Fruit fly (Drosophila melanogaster) whole organism, embryonic: Measurements from ENCODE around the gene CG8176.

ENCODE experiments used
- B-H2 ChIP-seq: fragments of 200-800 bp; sonication (Bioruptor generic); optimal IDR thresholded peaks from 2 replicates; lab custom pipeline; 2018; ENCODE audit warnings: missing biosample characterization, mild to moderate bottlenecking, missing genetic modification characterization
- CG10209 ChIP-seq: fragments of 200-800 bp; sonication (Bioruptor generic); optimal IDR thresholded peaks from 3 replicates; lab custom pipeline; 2017; ENCODE audit warnings: missing biosample characterization, mild to moderate bottlenecking, missing genetic modification characterization, missing genetic modification reagents
- CG10543 ChIP-seq: fragments of 200-800 bp; sonication (Bioruptor generic); optimal IDR thresholded peaks from 3 replicates; lab custom pipeline; 2017; ENCODE audit warnings: missing biosample characterization, mild to moderate bottlenecking, missing genetic modification characterization, moderate library complexity
- CG10654 ChIP-seq: fragments of 200-800 bp; sonication (Bioruptor generic); optimal IDR thresholded peaks from 2 replicates; lab custom pipeline; 2016; ENCODE audit warnings: missing biosample characterization, missing genetic modification characterization
- CG12769 ChIP-seq: fragments of 200-800 bp; sonication (Bioruptor generic); optimal IDR thresholded peaks from 2 replicates; lab custom pipeline; 2019; ENCODE audit warnings: missing biosample characterization, mild to moderate bottlenecking, missing genetic modification characterization, moderate library complexity
- CG13296 ChIP-seq: fragments of 200-800 bp; sonication (Bioruptor generic); optimal IDR thresholded peaks from 3 replicates; lab custom pipeline; 2018; ENCODE audit warnings: missing biosample characterization, mild to moderate bottlenecking, missing genetic modification characterization
- CG15696 ChIP-seq: fragments of 200-800 bp; sonication (Bioruptor generic); optimal IDR thresholded peaks from 2 replicates; lab custom pipeline; 2019; ENCODE audit warnings: missing biosample characterization, mild to moderate bottlenecking, missing genetic modification characterization, moderate library complexity
- CG1603 ChIP-seq: fragments of 200-800 bp; sonication (Bioruptor generic); optimal IDR thresholded peaks from 2 replicates; lab custom pipeline; 2019; ENCODE audit warnings: missing biosample characterization, mild to moderate bottlenecking, missing genetic modification characterization, moderate library complexity
- CG1832 ChIP-seq: fragments of 200-800 bp; sonication (Bioruptor generic); optimal IDR thresholded peaks from 2 replicates; lab custom pipeline; 2017; ENCODE audit warnings: missing biosample characterization, mild to moderate bottlenecking, missing genetic modification characterization, inconsistent platforms
- CG2116 ChIP-seq: fragments of 200-800 bp; sonication (Bioruptor generic); optimal IDR thresholded peaks from 3 replicates; lab custom pipeline; 2018; ENCODE audit warnings: missing biosample characterization, mild to moderate bottlenecking, missing genetic modification characterization
- CG3065 ChIP-seq: fragments of 200-800 bp; sonication (Bioruptor generic); optimal IDR thresholded peaks from 2 replicates; lab custom pipeline; 2016; ENCODE audit warnings: missing biosample characterization, missing genetic modification characterization
- CG32767 ChIP-seq: fragments of 200-800 bp; sonication (Bioruptor generic); IDR thresholded peaks from 2 replicates; pipeline ENCODE4 v1.3.6; 2022; ENCODE audit warnings: missing biosample characterization, missing genetic modification characterization
- CG3726 ChIP-seq: fragments of 200-800 bp; sonication (Bioruptor generic); IDR thresholded peaks from 3 replicates; pipeline ENCODE4, ENCODE4 v1.3.6; 2022; ENCODE audit warnings: missing biosample characterization, missing genetic modification characterization
- CG5953 ChIP-seq: fragments of 200-800 bp; sonication (Bioruptor generic); IDR thresholded peaks from 2 replicates; pipeline ENCODE4 v1.3.6; 2022; ENCODE audit warnings: missing biosample characterization, missing genetic modification characterization
- CG7556 ChIP-seq: fragments of 200-800 bp; sonication (Bioruptor generic); optimal IDR thresholded peaks from 2 replicates; lab custom pipeline; 2017; ENCODE audit warnings: missing biosample characterization, mild to moderate bottlenecking, missing genetic modification characterization
- CG7987 ChIP-seq: fragments of 200-800 bp; sonication (Bioruptor generic); optimal IDR thresholded peaks from 2 replicates; lab custom pipeline; 2018; ENCODE audit warnings: missing biosample characterization, mild to moderate bottlenecking, missing genetic modification characterization, moderate library complexity
- CG8388 ChIP-seq: fragments of 200-800 bp; sonication (Bioruptor generic); optimal IDR thresholded peaks from 2 replicates; lab custom pipeline; 2019; ENCODE audit warnings: missing biosample characterization, mild to moderate bottlenecking, missing genetic modification characterization, moderate library complexity
- CTCF ChIP-seq: fragments of 200-800 bp; sonication (Bioruptor generic); optimal IDR thresholded peaks from 2 replicates; lab custom pipeline; 2017; ENCODE audit warnings: missing biosample characterization, mild to moderate bottlenecking, missing genetic modification characterization, moderate library complexity
- CrebB ChIP-seq: fragments of 200-800 bp; sonication (Bioruptor generic); optimal IDR thresholded peaks from 3 replicates; lab custom pipeline; 2018; ENCODE audit warnings: missing biosample characterization, mild to moderate bottlenecking, missing genetic modification characterization
- Dad ChIP-seq: fragments of 200-800 bp; sonication (Bioruptor generic); optimal IDR thresholded peaks from 3 replicates; lab custom pipeline; 2016; ENCODE audit warnings: missing biosample characterization, missing genetic modification characterization
- NC2β ChIP-seq: fragments of 200-800 bp; sonication (Bioruptor generic); optimal IDR thresholded peaks from 2 replicates; lab custom pipeline; 2016; ENCODE audit warnings: missing biosample characterization, missing genetic modification characterization
- Oaz ChIP-seq: fragments of 200-800 bp; sonication (Bioruptor generic); IDR thresholded peaks from 2 replicates; pipeline ENCODE4 v1.3.6; 2022; ENCODE audit warnings: missing biosample characterization, missing genetic modification characterization
- Sry-δ ChIP-seq: fragments of 200-800 bp; sonication (Bioruptor generic); optimal IDR thresholded peaks from 2 replicates; lab custom pipeline; 2016; ENCODE audit warnings: missing biosample characterization, missing genetic modification characterization
- YL-1 ChIP-seq: fragments of 200-800 bp; sonication (Bioruptor generic); optimal IDR thresholded peaks from 3 replicates; lab custom pipeline; 2017; ENCODE audit warnings: missing biosample characterization, mild to moderate bottlenecking, missing genetic modification characterization
- ara ChIP-seq: fragments of 200-800 bp; sonication (Bioruptor generic); IDR thresholded peaks from 2 replicates; pipeline ENCODE4 v1.3.6; 2022; ENCODE audit warnings: missing biosample characterization, missing genetic modification characterization
- bsh ChIP-seq, 2 experiments: fragments of 200-800 bp; sonication (Bioruptor generic); optimal IDR thresholded peaks; 2 replicates each; lab custom pipeline; 2017 to 2018; ENCODE audit warnings: mild to moderate bottlenecking in 2 of 2, missing biosample characterization in 2 of 2, missing genetic modification characterization in 2 of 2, moderate library complexity in 1 of 2
- corto ChIP-seq: fragments of 200-800 bp; sonication (Bioruptor generic); optimal IDR thresholded peaks from 2 replicates; lab custom pipeline; 2016; ENCODE audit warnings: missing biosample characterization, mild to moderate bottlenecking, missing genetic modification characterization, moderate library complexity
- crol ChIP-seq: fragments of 200-800 bp; sonication (Bioruptor generic); IDR thresholded peaks from 2 replicates; pipeline ENCODE4 v1.3.6; 2022; ENCODE audit warnings: missing biosample characterization, missing genetic modification characterization
- dan ChIP-seq: fragments of 200-800 bp; sonication (Bioruptor generic); IDR thresholded peaks from 2 replicates; pipeline ENCODE4 v1.3.6; 2022; ENCODE audit warnings: missing biosample characterization, missing genetic modification characterization
- eyg ChIP-seq: fragments of 200-800 bp; sonication (Bioruptor generic); optimal IDR thresholded peaks from 3 replicates; lab custom pipeline; 2016; ENCODE audit warnings: missing biosample characterization, missing genetic modification characterization
- fru ChIP-seq: fragments of >200 bp; optimal IDR thresholded peaks from 2 replicates; lab custom pipeline; 2017
- ftz-f1 ChIP-seq: fragments of 200-800 bp; sonication (Bioruptor generic); optimal IDR thresholded peaks from 2 replicates; lab custom pipeline; 2016; ENCODE audit warnings: missing biosample characterization, missing genetic modification characterization
- ham ChIP-seq: fragments of 200-800 bp; sonication (Bioruptor generic); IDR thresholded peaks from 2 replicates; pipeline ENCODE4 v1.3.6; 2022; ENCODE audit warnings: missing biosample characterization, missing genetic modification characterization
- hb ChIP-seq: fragments of 200-800 bp; sonication (Bioruptor generic); IDR thresholded peaks from 3 replicates; pipeline ENCODE4 v1.3.6; 2022; ENCODE audit warnings: missing biosample characterization, missing genetic modification characterization; ENCODE audit not compliant: partially characterized antibody
- hbn ChIP-seq: fragments of 200-800 bp; sonication (Bioruptor generic); IDR thresholded peaks from 2 replicates; pipeline ENCODE4 v1.3.6; 2022; ENCODE audit warnings: missing biosample characterization, missing genetic modification characterization; ENCODE audit not compliant: partially characterized antibody
- her ChIP-seq: fragments of 200-800 bp; sonication (Bioruptor generic); optimal IDR thresholded peaks from 2 replicates; lab custom pipeline; 2016; ENCODE audit warnings: missing biosample characterization, missing genetic modification characterization
- kni ChIP-seq: fragments of 200-800 bp; sonication (Bioruptor generic); optimal IDR thresholded peaks from 3 replicates; lab custom pipeline; 2017; ENCODE audit warnings: mild to moderate bottlenecking, missing biosample characterization, missing genetic modification reagents, missing genetic modification characterization
- nerfin-2 ChIP-seq: fragments of 200-800 bp; sonication (Bioruptor generic); IDR thresholded peaks from 2 replicates; pipeline ENCODE4 v1.3.6; 2022; ENCODE audit warnings: missing biosample characterization, missing genetic modification characterization; ENCODE audit not compliant: partially characterized antibody
- nmo ChIP-seq: fragments of 200-800 bp; sonication (Bioruptor generic); optimal IDR thresholded peaks from 2 replicates; lab custom pipeline; 2018; ENCODE audit warnings: missing biosample characterization, mild to moderate bottlenecking, missing genetic modification characterization, moderate library complexity
- pho ChIP-seq: fragments of 200-800 bp; sonication (Bioruptor generic); optimal IDR thresholded peaks from 2 replicates; lab custom pipeline; 2016; ENCODE audit warnings: missing biosample characterization, missing genetic modification characterization
- phol ChIP-seq: fragments of 200-800 bp; sonication (Bioruptor generic); optimal IDR thresholded peaks from 3 replicates; lab custom pipeline; 2018; ENCODE audit warnings: missing biosample characterization, mild to moderate bottlenecking, missing genetic modification characterization, moderate library complexity
- pros ChIP-seq: fragments of 200-800 bp; sonication (Bioruptor generic); optimal IDR thresholded peaks from 3 replicates; lab custom pipeline; 2019; ENCODE audit warnings: missing biosample characterization, mild to moderate bottlenecking, missing genetic modification characterization, moderate library complexity
- rib ChIP-seq: fragments of 200-800 bp; sonication (Bioruptor generic); IDR thresholded peaks from 2 replicates; pipeline ENCODE4 v1.3.6; 2022; ENCODE audit warnings: missing biosample characterization, missing genetic modification characterization
- run ChIP-seq: fragments of 200-800 bp; sonication (Bioruptor generic); optimal IDR thresholded peaks from 3 replicates; lab custom pipeline; 2018; ENCODE audit warnings: missing biosample characterization, mild to moderate bottlenecking, missing genetic modification characterization
- sd ChIP-seq: fragments of 200-800 bp; sonication (Bioruptor generic); optimal IDR thresholded peaks from 3 replicates; lab custom pipeline; 2018; ENCODE audit warnings: missing biosample characterization, mild to moderate bottlenecking, missing genetic modification characterization, moderate library complexity
- shn ChIP-seq: fragments of 200-800 bp; sonication (Bioruptor generic); optimal IDR thresholded peaks from 3 replicates; lab custom pipeline; 2016; ENCODE audit warnings: missing biosample characterization, missing genetic modification characterization
- trem ChIP-seq: fragments of 200-800 bp; optimal IDR thresholded peaks from 3 replicates; lab custom pipeline; 2019; ENCODE audit warnings: missing biosample characterization, mild to moderate bottlenecking, missing genetic modification characterization, moderate library complexity
- usp ChIP-seq: fragments of >200 bp; optimal IDR thresholded peaks from 2 replicates; lab custom pipeline; 2017; ENCODE audit warnings: missing biosample characterization, missing genetic modification characterization
- vnd ChIP-seq: fragments of 200-800 bp; sonication (Bioruptor generic); IDR thresholded peaks from 3 replicates; pipeline ENCODE4 v1.3.6; 2022; ENCODE audit warnings: missing biosample characterization, missing genetic modification characterization; ENCODE audit not compliant: partially characterized antibody
- zfh2 ChIP-seq: fragments of 200-800 bp; sonication (Bioruptor generic); optimal IDR thresholded peaks from 2 replicates; lab custom pipeline; 2016; ENCODE audit warnings: missing biosample characterization, missing genetic modification characterization

The CG8176 gene

DNA sequence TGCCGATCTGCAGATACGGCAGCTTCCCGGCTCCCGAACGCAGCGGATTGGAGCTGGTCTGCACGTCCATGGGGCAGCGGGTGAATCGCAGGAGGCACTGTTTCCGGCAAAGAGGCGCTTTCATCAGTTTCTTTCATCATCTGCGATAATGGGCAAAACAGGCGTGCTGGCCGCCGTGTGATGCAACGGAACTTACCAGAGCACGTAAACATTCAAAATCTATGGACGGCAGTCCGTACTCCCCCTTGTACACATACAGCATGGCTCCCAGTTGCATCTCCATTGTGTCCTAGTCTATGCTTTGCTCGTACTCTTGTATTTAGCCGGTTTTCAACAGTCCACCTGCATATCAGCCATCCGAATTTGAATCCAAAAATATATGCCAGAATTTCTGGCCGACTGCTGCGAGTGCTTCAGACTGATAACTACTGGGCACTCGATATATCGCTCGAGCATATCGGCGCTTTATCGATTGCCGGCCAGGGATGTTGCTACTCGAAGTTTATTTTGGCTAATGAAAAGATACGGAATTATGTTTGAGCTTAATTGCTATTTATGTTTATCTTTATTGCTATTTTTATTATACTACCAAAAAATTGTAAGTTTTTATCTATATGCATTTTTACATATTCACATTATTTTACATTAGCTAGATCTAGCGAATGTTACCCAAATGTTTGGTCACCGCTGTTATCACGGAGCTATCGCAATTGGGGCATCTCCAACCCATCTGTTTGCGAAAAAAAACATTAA, 47.6 kb downstream of the CG8176 start, which contains the start of the genes CG9393 and Vps45 (continued):
- TF ChIP-seq CG3065 (GFP tag; lab: Kevin White, UChicago) (peak; percentile 48), dan (GFP tag; lab: Robert Waterston, UW) (no peak), sd (tag; lab: Kevin White, UChicago) (no peak), ham (GFP tag; lab: Robert Waterston, UW) (no peak), NC2β (GFP tag; lab: Kevin White, UChicago) (peak; percentile 52), pros (GFP tag; lab: Kevin White, UChicago) (no peak), rib (GFP tag; lab: Robert Waterston, UW) (peak; percentile 73), CG2116 (GFP tag; lab: Kevin White, UChicago) (peak; percentile 95), nerfin-2 (GFP tag; lab: Robert Waterston, UW) (peak; percentile 94), trem (tag; lab: Kevin White, UChicago) (peak; percentile 78), run (no peak), YL-1 (GFP tag; lab: Kevin White, UChicago) (peak; percentile 68), CG13296 (GFP tag; lab: Kevin White, UChicago) (no peak), hb (GFP tag; lab: Robert Waterston, UW) (peak; percentile 93), kni (GFP tag; lab: Kevin White, UChicago) (peak; percentile 59), bsh (GFP tag; optimal IDR thresholded peaks at IDR 0.05; lab: Kevin White, UChicago) (peak in 1 of 2 experiments; percentile 57), B-H2 (GFP tag; lab: Kevin White, UChicago) (peak; percentile 70), CG32767 (GFP tag; lab: Robert Waterston, UW) (no peak), pho (peak; percentile 81), Dad (peak; percentile 64), usp (GFP tag; lab: Kevin White, UChicago) (no peak), CG12769 (tag; lab: Kevin White, UChicago) (no peak), CG1832 (GFP tag; lab: Kevin White, UChicago) (no peak), hbn (GFP tag; lab: Robert Waterston, UW) (peak; percentile 92), CTCF (peak; percentile 22), ftz-f1 (no peak), Sry-δ (GFP tag; lab: Kevin White, UChicago) (peak; percentile 90), corto (GFP tag; lab: Kevin White, UChicago) (no peak), ara (GFP tag; lab: Robert Waterston, UW) (peak; percentile 37), CG7556 (GFP tag; lab: Kevin White, UChicago) (peak; percentile 50), CG5953 (GFP tag; lab: Robert Waterston, UW) (no peak), CG8388 (GFP tag; lab: Kevin White, UChicago) (no peak), CG10209 (GFP tag; lab: Kevin White, UChicago) (peak; percentile 24), nmo (peak; percentile 86), zfh2 (GFP tag; lab: Kevin White, UChicago) (peak; percentile 79), phol (tag; lab: Kevin White, UChicago) (peak; percentile 76), CG10654 (GFP tag; lab: Kevin White, UChicago) (peak; percentile 59), CG3726 (GFP tag; lab: Robert Waterston, UW) (no peak), crol (GFP tag; lab: Robert Waterston, UW) (no peak), her (no peak), CG15696 (peak; percentile 60), shn (GFP tag; lab: Kevin White, UChicago) (peak; percentile 52), vnd (GFP tag; lab: Robert Waterston, UW) (peak; percentile 95), CG10543 (GFP tag; lab: Kevin White, UChicago) (peak; percentile 51), eyg (GFP tag; lab: Kevin White, UChicago) (no peak), Oaz (no peak), CG1603 (tag; lab: Kevin White, UChicago) (no peak), CG7987 (GFP tag; lab: Kevin White, UChicago) (no peak), fru (lab: Kevin White, UChicago) (no peak), CrebB (tag; lab: Kevin White, UChicago) (no peak)
